Fruit fly (Drosophila melanogaster): ENCODE measurements around the gene AIF.

AIF gene

dm6 chr2L:2172460-2173121 lies 21.0 kb downstream of the AIF start:
- TF ChIP-seq CG6163 (GFP tag; IDR thresholded peaks at IDR 0.05): 0 out of 3 replicates have a peak, but pooled peaks have one; percentile 38
- TF ChIP-seq svp (GFP tag): peak; percentile 60
- no peak for TF ChIP-seq Hr39 (GFP tag; optimal IDR thresholded peaks at IDR 0.05)
- TF ChIP-seq CG10631 (GFP tag; optimal IDR thresholded peaks at IDR 0.05): no peak
- peak; percentile 25 for TF ChIP-seq acj6 (GFP tag; optimal IDR thresholded peaks at IDR 0.05)
- TF ChIP-seq CG4318 (GFP tag; optimal IDR thresholded peaks at IDR 0.05): no peak
- TF ChIP-seq CG10669 (GFP tag; optimal IDR thresholded peaks at IDR 0.05): no peak
- no peak for TF ChIP-seq ss (GFP tag; optimal IDR thresholded peaks at IDR 0.05)
- TF ChIP-seq Lpt (GFP tag; optimal IDR thresholded peaks at IDR 0.05): no peak
- TF ChIP-seq Eip78C (GFP tag): peak; percentile 63
- no peak for TF ChIP-seq Sox14 (GFP tag; optimal IDR thresholded peaks at IDR 0.05)
- TF ChIP-seq Ets96B (tag; optimal IDR thresholded peaks at IDR 0.05): no peak
- TF ChIP-seq CG6808 (GFP tag; optimal IDR thresholded peaks at IDR 0.05): no peak
- TF ChIP-seq Met (GFP tag; optimal IDR thresholded peaks at IDR 0.05): no peak
- peak; percentile 6 for TF ChIP-seq CG32006 (GFP tag; optimal IDR thresholded peaks at IDR 0.05)

dm6 chr2L:2173191-2173590 lies 21.6 kb downstream of the AIF start:
- TF ChIP-seq Sox14 (GFP tag; optimal IDR thresholded peaks at IDR 0.05) (no peak), CG15336 (GFP tag; IDR thresholded peaks at IDR 0.05) (no peak), CG6792 (GFP tag; optimal IDR thresholded peaks at IDR 0.05) (no peak), ss (GFP tag; optimal IDR thresholded peaks at IDR 0.05) (no peak), esn (GFP tag; optimal IDR thresholded peaks at IDR 0.05) (no peak), CG6276 (GFP tag; optimal IDR thresholded peaks at IDR 0.05) (no peak), topi (GFP tag; optimal IDR thresholded peaks at IDR 0.05) (no peak), lz (GFP tag; optimal IDR thresholded peaks at IDR 0.05) (no peak)

dm6 chr2L:2173604-2174003 lies 22.1 kb downstream of the AIF start:
- TF ChIP-seq fkh (GFP tag; optimal IDR thresholded peaks at IDR 0.05) (peak; percentile 16), Lpt (GFP tag; optimal IDR thresholded peaks at IDR 0.05) (peak; percentile 6), CG6854 (GFP tag; optimal IDR thresholded peaks at IDR 0.05) (no peak)

dm6 chr2L:2175090-2175830 lies 23.7 kb downstream of the AIF start:
- peak; percentile 65 for TF ChIP-seq CG1621 (tag; optimal IDR thresholded peaks at IDR 0.05)
- TF ChIP-seq CG9139 (GFP tag; optimal IDR thresholded peaks at IDR 0.05): peak; percentile 30
- TF ChIP-seq spab (GFP tag; optimal IDR thresholded peaks at IDR 0.05): peak; percentile 18
- TF ChIP-seq CG3032 (tag; optimal IDR thresholded peaks at IDR 0.05): no peak
- peak; percentile 80 for TF ChIP-seq svp (GFP tag)
- no peak for TF ChIP-seq CG11762 (GFP tag; optimal IDR thresholded peaks at IDR 0.05; ENCODE audit: insufficient read depth)
- peak; percentile 53 for TF ChIP-seq dsx (GFP tag; optimal IDR thresholded peaks at IDR 0.05; ENCODE audit: poor library complexity, severe bottlenecking)
- peak; percentile 71 for TF ChIP-seq Lpt (GFP tag; optimal IDR thresholded peaks at IDR 0.05)
- TF ChIP-seq CG6276 (GFP tag; optimal IDR thresholded peaks at IDR 0.05): no peak
- TF ChIP-seq CG8119 (GFP tag; IDR thresholded peaks at IDR 0.05): peak; percentile 27; the same call in 1 of the 3 replicates
- no peak for TF ChIP-seq Hr4 (GFP tag; optimal IDR thresholded peaks at IDR 0.05)
- no peak for TF ChIP-seq CG10669 (GFP tag; optimal IDR thresholded peaks at IDR 0.05)
- peak; percentile 51 for TF ChIP-seq topi (GFP tag; optimal IDR thresholded peaks at IDR 0.05)
- TF ChIP-seq lz (GFP tag; optimal IDR thresholded peaks at IDR 0.05): peak; percentile 18
- peak; percentile 86 for TF ChIP-seq Eip78C (GFP tag)
- TF ChIP-seq CG31627 (GFP tag; optimal IDR thresholded peaks at IDR 0.05): peak; percentile 6
- no peak for TF ChIP-seq CG11902 (GFP tag; optimal IDR thresholded peaks at IDR 0.05)
- peak; percentile 48 for TF ChIP-seq Smox (GFP tag; optimal IDR thresholded peaks at IDR 0.05)
- no peak for TF ChIP-seq achi (GFP tag; optimal IDR thresholded peaks at IDR 0.05)
- TF ChIP-seq salr (GFP tag; optimal IDR thresholded peaks at IDR 0.05): peak in 1 of 2 experiments; percentile 12
- TF ChIP-seq CG4318 (GFP tag; optimal IDR thresholded peaks at IDR 0.05): no peak
- TF ChIP-seq CG6163 (GFP tag; IDR thresholded peaks at IDR 0.05): peak; percentile 60; the same call in 2 of the 3 replicates
- peak; percentile 7 for TF ChIP-seq Hr39 (GFP tag; optimal IDR thresholded peaks at IDR 0.05)
- peak; percentile 56 for TF ChIP-seq CG10631 (GFP tag; optimal IDR thresholded peaks at IDR 0.05)
- TF ChIP-seq Ets21C (GFP tag; optimal IDR thresholded peaks at IDR 0.05): no peak
- TF ChIP-seq acj6 (GFP tag; optimal IDR thresholded peaks at IDR 0.05): peak; percentile 52
- peak; percentile 63 for TF ChIP-seq OdsH (GFP tag; optimal IDR thresholded peaks at IDR 0.05)
- TF ChIP-seq dac (GFP tag; optimal IDR thresholded peaks at IDR 0.05): no peak
- peak; percentile 32 for TF ChIP-seq Ets96B (tag; optimal IDR thresholded peaks at IDR 0.05)
- TF ChIP-seq CG15336 (GFP tag; IDR thresholded peaks at IDR 0.05): peak; percentile 59; the same call in 1 of the 2 replicates
- no peak for TF ChIP-seq Hr38 (GFP tag; optimal IDR thresholded peaks at IDR 0.05)
- peak; percentile 21 for TF ChIP-seq Sox102F (GFP tag; optimal IDR thresholded peaks at IDR 0.05)
